Fruit fly (Drosophila melanogaster): ENCODE measurements around the gene CG42827.

Gene CG42827

DNA sequence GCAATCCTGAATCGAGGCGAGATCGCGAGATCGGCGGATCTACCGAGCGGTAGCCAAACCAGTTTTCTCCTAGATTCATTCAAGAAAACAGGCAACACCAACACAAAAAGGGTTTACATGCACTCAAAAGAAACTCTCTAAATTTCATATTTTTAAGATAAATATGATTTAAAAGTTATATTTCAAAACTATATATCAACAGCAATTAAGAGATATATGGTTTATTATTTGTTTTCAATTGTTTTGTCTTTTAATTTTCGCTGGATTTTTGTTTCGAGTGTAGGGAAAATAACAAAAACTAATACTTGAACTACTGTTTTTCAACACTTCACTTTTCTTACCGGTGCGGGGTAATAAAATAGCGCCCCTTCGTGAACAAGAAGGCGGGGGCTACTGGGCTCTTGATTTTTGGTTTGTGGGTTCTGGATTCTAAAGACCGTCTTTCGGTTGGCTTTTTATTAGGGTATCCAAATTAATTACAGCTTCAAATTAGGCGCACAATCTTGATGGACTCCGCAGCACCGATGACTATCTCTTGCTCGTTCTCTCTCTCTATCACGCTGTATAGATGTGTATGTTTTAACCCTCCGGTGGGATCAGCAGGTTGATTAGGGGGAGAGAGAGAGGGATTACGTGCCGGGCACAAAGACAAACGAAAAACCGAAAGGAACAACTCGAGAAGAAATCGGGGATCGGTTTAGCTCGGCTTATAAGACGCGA, 27.5 kb upstream of the CG42827 start (continued):
- TF ChIP-seq Ets96B (tag; optimal IDR thresholded peaks at IDR 0.05) = peak; percentile 76
- peak; percentile 81 for TF ChIP-seq CG15336 (GFP tag; IDR thresholded peaks at IDR 0.05)
- no peak for TF ChIP-seq CG31627 (GFP tag; optimal IDR thresholded peaks at IDR 0.05)
- TF ChIP-seq Eip93F (GFP tag; optimal IDR thresholded peaks at IDR 0.05) = no peak
- peak; percentile 58; the same call in 2 of the 3 replicates for TF ChIP-seq CG6163 (GFP tag; IDR thresholded peaks at IDR 0.05)
- TF ChIP-seq Ets21C (GFP tag; optimal IDR thresholded peaks at IDR 0.05) = no peak
- TF ChIP-seq dac (GFP tag; optimal IDR thresholded peaks at IDR 0.05) = no peak
- TF ChIP-seq salr (GFP tag; optimal IDR thresholded peaks at IDR 0.05) = peak in 1 of 2 experiments; percentile 65
- no peak for TF ChIP-seq Hr39 (GFP tag; optimal IDR thresholded peaks at IDR 0.05)
- TF ChIP-seq CG4318 (GFP tag; optimal IDR thresholded peaks at IDR 0.05) = peak; percentile 26
- TF ChIP-seq CG6792 (GFP tag; optimal IDR thresholded peaks at IDR 0.05) = peak; percentile 11
- peak; percentile 53 for TF ChIP-seq fd59A (GFP tag; optimal IDR thresholded peaks at IDR 0.05)
- no peak for TF ChIP-seq Smox (GFP tag; optimal IDR thresholded peaks at IDR 0.05)

DNA sequence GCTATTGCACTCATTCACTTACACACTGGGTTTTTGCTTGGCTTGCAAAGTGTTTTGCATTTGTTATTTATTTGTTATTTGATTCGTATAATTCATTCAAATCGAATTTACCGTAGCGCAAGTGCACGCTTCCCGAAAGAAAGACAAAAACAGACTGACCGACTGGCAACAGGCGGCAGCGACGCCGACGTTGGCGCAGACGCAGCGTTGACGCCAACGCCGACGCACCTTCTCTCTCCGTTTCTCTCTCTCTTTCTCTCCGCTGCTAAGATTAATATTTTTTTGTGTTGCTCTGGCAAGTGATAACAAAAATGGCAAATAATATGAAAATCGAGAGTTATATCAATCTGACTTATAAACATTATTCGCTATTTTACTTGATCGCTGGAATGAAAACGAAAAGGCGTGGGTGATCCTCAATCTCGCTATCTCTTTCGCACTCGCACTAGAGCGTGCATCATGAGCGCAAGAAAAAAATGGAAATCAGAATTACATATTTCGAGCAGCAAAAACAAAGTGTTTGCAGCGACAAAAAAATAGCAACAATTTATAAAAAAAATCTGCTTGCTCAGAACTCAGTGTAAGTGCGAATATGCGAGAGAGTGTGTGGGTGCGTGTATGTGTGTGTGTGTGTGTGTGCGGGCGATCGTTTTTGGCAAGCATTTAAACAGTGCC, 26.6 kb upstream of the CG42827 start, which contains the start of gene pnt:
Gene pnt (minus strand): TSS at position 161 of the 675 bp plus-strand sequence.
- TF ChIP-seq CG6854 (GFP tag; optimal IDR thresholded peaks at IDR 0.05) = no peak
- TF ChIP-seq pdm3 (GFP tag; optimal IDR thresholded peaks at IDR 0.05) = no peak
- TF ChIP-seq svp (GFP tag) = peak; percentile 65
- TF ChIP-seq salr (GFP tag; optimal IDR thresholded peaks at IDR 0.05) = no peak
- no peak for TF ChIP-seq CG32006 (GFP tag; optimal IDR thresholded peaks at IDR 0.05)
- TF ChIP-seq CG6808 (GFP tag; optimal IDR thresholded peaks at IDR 0.05) = no peak
- TF ChIP-seq OdsH (GFP tag; optimal IDR thresholded peaks at IDR 0.05) = no peak
- no peak for TF ChIP-seq CG3919 (GFP tag; optimal IDR thresholded peaks at IDR 0.05)
- no peak for TF ChIP-seq Eip93F (GFP tag; optimal IDR thresholded peaks at IDR 0.05)
- TF ChIP-seq topi (GFP tag; optimal IDR thresholded peaks at IDR 0.05) = no peak
- no peak for TF ChIP-seq Sox15 (GFP tag; optimal IDR thresholded peaks at IDR 0.05)
- no peak for TF ChIP-seq CG3032 (tag; optimal IDR thresholded peaks at IDR 0.05)
- TF ChIP-seq Eip75B (GFP tag; optimal IDR thresholded peaks at IDR 0.05) = no peak
- TF ChIP-seq CG8319 (GFP tag; optimal IDR thresholded peaks at IDR 0.05) = no peak
- TF ChIP-seq Hr39 (GFP tag; optimal IDR thresholded peaks at IDR 0.05) = no peak
- TF ChIP-seq vri (GFP tag; optimal IDR thresholded peaks at IDR 0.05) = no peak
- 0 out of 2 replicates have a peak, but pooled peaks have one; percentile 13 for TF ChIP-seq CG15336 (GFP tag; IDR thresholded peaks at IDR 0.05)
- TF ChIP-seq esn (GFP tag; optimal IDR thresholded peaks at IDR 0.05) = no peak
- TF ChIP-seq fkh (GFP tag; optimal IDR thresholded peaks at IDR 0.05) = no peak
- no peak for TF ChIP-seq CG31627 (GFP tag; optimal IDR thresholded peaks at IDR 0.05)
- TF ChIP-seq lz (GFP tag; optimal IDR thresholded peaks at IDR 0.05) = no peak
- no peak for TF ChIP-seq achi (GFP tag; optimal IDR thresholded peaks at IDR 0.05)
- no peak; the same call in 2 of the 3 replicates for TF ChIP-seq eg (GFP tag; IDR thresholded peaks at IDR 0.05)
- no peak for TF ChIP-seq spab (GFP tag; optimal IDR thresholded peaks at IDR 0.05)
- TF ChIP-seq acj6 (GFP tag; optimal IDR thresholded peaks at IDR 0.05) = no peak
- no peak for TF ChIP-seq CG7368 (GFP tag; optimal IDR thresholded peaks at IDR 0.05)
- no peak for TF ChIP-seq CG11294 (GFP tag; IDR thresholded peaks at IDR 0.05)
- TF ChIP-seq Smox (GFP tag; optimal IDR thresholded peaks at IDR 0.05) = no peak
- TF ChIP-seq Sox102F (GFP tag; optimal IDR thresholded peaks at IDR 0.05) = no peak
- TF ChIP-seq CG6163 (GFP tag; IDR thresholded peaks at IDR 0.05) = peak; percentile 20; the same call in 2 of the 3 replicates
- no peak for TF ChIP-seq CG10631 (GFP tag; optimal IDR thresholded peaks at IDR 0.05)
- TF ChIP-seq CG6792 (GFP tag; optimal IDR thresholded peaks at IDR 0.05) = no peak
- TF ChIP-seq fd59A (GFP tag; optimal IDR thresholded peaks at IDR 0.05) = no peak
- no peak for TF ChIP-seq Ets96B (tag; optimal IDR thresholded peaks at IDR 0.05)
- TF ChIP-seq CG11762 (GFP tag; optimal IDR thresholded peaks at IDR 0.05; ENCODE audit: insufficient read depth) = no peak
- TF ChIP-seq CG9139 (GFP tag; optimal IDR thresholded peaks at IDR 0.05) = no peak
- TF ChIP-seq Gug (GFP tag; IDR thresholded peaks at IDR 0.05) = no peak
- no peak for TF ChIP-seq Hr38 (GFP tag; optimal IDR thresholded peaks at IDR 0.05)
- TF ChIP-seq Ets21C (GFP tag; optimal IDR thresholded peaks at IDR 0.05) = no peak
- no peak for TF ChIP-seq CG8119 (GFP tag; IDR thresholded peaks at IDR 0.05)
- TF ChIP-seq CG1621 (tag; optimal IDR thresholded peaks at IDR 0.05) = no peak
- TF ChIP-seq dac (GFP tag; optimal IDR thresholded peaks at IDR 0.05) = no peak
- no peak for TF ChIP-seq fd85E (GFP tag; optimal IDR thresholded peaks at IDR 0.05)
- TF ChIP-seq cyc (GFP tag; optimal IDR thresholded peaks at IDR 0.05) = no peak
- TF ChIP-seq CG34406 (GFP tag; optimal IDR thresholded peaks at IDR 0.05) = no peak
- no peak for TF ChIP-seq CG4318 (GFP tag; optimal IDR thresholded peaks at IDR 0.05)
